Worm (Caenorhabditis elegans) whole organism, mixed stage, embryonic: ENCODE data around the gene F36H9.10.

ENCODE experiments used
- M03D4.4 ChIP-seq: sonication (generic microtip); optimal IDR thresholded peaks from 2 replicates; lab custom pipeline; 2017; ENCODE audit warnings: mild to moderate bottlenecking, missing genetic modification characterization, missing compliant biosample characterization
- bed-3 ChIP-seq: fragments of 200-800 bp; sonication (Bioruptor generic); optimal IDR thresholded peaks from 3 replicates; lab custom pipeline; 2018; ENCODE audit warnings: mild to moderate bottlenecking, missing genetic modification characterization, moderate library complexity, missing compliant biosample characterization
- blmp-1 ChIP-seq: fragments of 150-350 bp; optimal IDR thresholded peaks from 2 replicates; lab custom pipeline; 2014; ENCODE audit warnings: missing biosample characterization, missing genetic modification characterization
- ceh-39 ChIP-seq: fragments of 150-350 bp; optimal IDR thresholded peaks from 2 replicates; lab custom pipeline; 2014; ENCODE audit warnings: missing biosample characterization, missing genetic modification characterization
- ceh-43 ChIP-seq: fragments of 200-800 bp; sonication (Bioruptor generic); optimal IDR thresholded peaks from 2 replicates; lab custom pipeline; 2018; ENCODE audit warnings: mild to moderate bottlenecking, missing genetic modification characterization, moderate library complexity, missing compliant biosample characterization
- ceh-83 ChIP-seq: fragments of 200-800 bp; sonication (Bioruptor generic); optimal IDR thresholded peaks from 2 replicates; lab custom pipeline; 2018; ENCODE audit warnings: mild to moderate bottlenecking, missing genetic modification characterization, missing compliant biosample characterization
- ces-1 ChIP-seq: fragments of 150-350 bp; optimal IDR thresholded peaks from 2 replicates; lab custom pipeline; 2014; ENCODE audit warnings: missing biosample characterization, missing genetic modification reagents, missing genetic modification characterization
- cnd-1 ChIP-seq: fragments of 200-800 bp; sonication (Bioruptor generic); optimal IDR thresholded peaks from 2 replicates; lab custom pipeline; 2018; ENCODE audit warnings: mild to moderate bottlenecking, missing genetic modification characterization, missing compliant biosample characterization
- drap-1 ChIP-seq: fragments of 200-800 bp; sonication (Bioruptor generic); optimal IDR thresholded peaks from 3 replicates; lab custom pipeline; 2018; ENCODE audit warnings: mild to moderate bottlenecking, missing genetic modification characterization, missing compliant biosample characterization
- elt-1 ChIP-seq: sonication (generic microtip); optimal IDR thresholded peaks from 2 replicates; lab custom pipeline; 2017; ENCODE audit warnings: missing genetic modification characterization, mild to moderate bottlenecking, missing compliant biosample characterization, antibody characterized with exemption, moderate library complexity, borderline replicate concordance; ENCODE audit not compliant: insufficient read depth
- elt-3 ChIP-seq: fragments of 150-350 bp; optimal IDR thresholded peaks from 2 replicates; lab custom pipeline; 2014; ENCODE audit warnings: missing biosample characterization, missing genetic modification characterization
- flh-1 ChIP-seq: fragments of 200-800 bp; sonication (Bioruptor generic); optimal IDR thresholded peaks from 2 replicates; lab custom pipeline; 2018; ENCODE audit warnings: mild to moderate bottlenecking, missing genetic modification characterization, moderate library complexity, missing compliant biosample characterization
- ham-2 ChIP-seq: fragments of 200-800 bp; sonication (Bioruptor generic); optimal IDR thresholded peaks from 2 replicates; lab custom pipeline; 2018; ENCODE audit warnings: mild to moderate bottlenecking, missing genetic modification characterization, missing compliant biosample characterization
- hlh-1 ChIP-seq: fragments of 150-350 bp; optimal IDR thresholded peaks from 2 replicates; lab custom pipeline; 2014; ENCODE audit warnings: missing biosample characterization, missing genetic modification reagents, missing genetic modification characterization
- lin-13 ChIP-seq: fragments of 150-350 bp; optimal IDR thresholded peaks from 2 replicates; lab custom pipeline; 2014; ENCODE audit warnings: missing biosample characterization, missing genetic modification characterization
- lin-32 ChIP-seq: fragments of 200-800 bp; sonication (Bioruptor generic); optimal IDR thresholded peaks from 2 replicates; lab custom pipeline; 2018; ENCODE audit warnings: mild to moderate bottlenecking, missing genetic modification characterization, missing compliant biosample characterization
- lsy-2 ChIP-seq: fragments of 150-350 bp; optimal IDR thresholded peaks from 2 replicates; lab custom pipeline; 2014; ENCODE audit warnings: missing biosample characterization, missing genetic modification characterization
- mab-5 ChIP-seq: fragments of 150-350 bp; optimal IDR thresholded peaks from 2 replicates; lab custom pipeline; 2014; ENCODE audit warnings: missing biosample characterization, missing genetic modification characterization
- mls-2 ChIP-seq: sonication (generic microtip); optimal IDR thresholded peaks from 2 replicates; lab custom pipeline; 2016; ENCODE audit warnings: mild to moderate bottlenecking, missing genetic modification characterization, moderate library complexity, missing compliant biosample characterization
- nhr-12 ChIP-seq: fragments of 150-350 bp; optimal IDR thresholded peaks from 2 replicates; lab custom pipeline; 2014; ENCODE audit warnings: missing biosample characterization, missing genetic modification characterization
- nhr-2 ChIP-seq: fragments of 150-350 bp; optimal IDR thresholded peaks from 2 replicates; lab custom pipeline; 2014; ENCODE audit warnings: missing biosample characterization, missing genetic modification characterization
- nhr-237 ChIP-seq: fragments of 150-350 bp; optimal IDR thresholded peaks from 2 replicates; lab custom pipeline; 2014; ENCODE audit warnings: missing biosample characterization, missing genetic modification characterization
- nhr-28 ChIP-seq: fragments of 150-350 bp; optimal IDR thresholded peaks from 2 replicates; lab custom pipeline; 2014; ENCODE audit warnings: missing biosample characterization, missing genetic modification characterization
- nhr-76 ChIP-seq: sonication (generic microtip); optimal IDR thresholded peaks from 2 replicates; lab custom pipeline; 2017; ENCODE audit warnings: missing biosample characterization, missing genetic modification characterization
- pha-4 ChIP-seq: fragments of 150-350 bp; optimal IDR thresholded peaks from 2 replicates; lab custom pipeline; 2018; ENCODE audit warnings: missing biosample characterization, missing genetic modification reagents, missing genetic modification characterization
- snpc-4 ChIP-seq: fragments of 150-350 bp; optimal IDR thresholded peaks from 2 replicates; lab custom pipeline; 2014; ENCODE audit warnings: missing biosample characterization, missing genetic modification characterization
- sptf-1 ChIP-seq: sonication (generic microtip); optimal IDR thresholded peaks from 2 replicates; lab custom pipeline; 2017; ENCODE audit warnings: mild to moderate bottlenecking, missing genetic modification characterization, moderate library complexity, missing compliant biosample characterization
- tbx-8 ChIP-seq: fragments of 200-800 bp; sonication (Bioruptor generic); optimal IDR thresholded peaks from 2 replicates; lab custom pipeline; 2018; ENCODE audit warnings: mild to moderate bottlenecking, missing genetic modification characterization, moderate library complexity, missing compliant biosample characterization
- unc-120 ChIP-seq: sonication (generic microtip); optimal IDR thresholded peaks from 2 replicates; lab custom pipeline; 2017; ENCODE audit warnings: missing genetic modification characterization, missing compliant biosample characterization; ENCODE audit not compliant: poor library complexity, severe bottlenecking
- unc-62 ChIP-seq: fragments of 150-350 bp; optimal IDR thresholded peaks from 2 replicates; lab custom pipeline; 2014; ENCODE audit warnings: missing biosample characterization, missing genetic modification reagents, missing genetic modification characterization
- zip-8 ChIP-seq: fragments of 150-350 bp; optimal IDR thresholded peaks from 2 replicates; lab custom pipeline; 2014; ENCODE audit warnings: missing biosample characterization, missing genetic modification characterization
- ztf-11 ChIP-seq: fragments of 150-350 bp; optimal IDR thresholded peaks from 2 replicates; lab custom pipeline; 2014; ENCODE audit warnings: missing biosample characterization, missing genetic modification characterization

Gene F36H9.10

DNA sequence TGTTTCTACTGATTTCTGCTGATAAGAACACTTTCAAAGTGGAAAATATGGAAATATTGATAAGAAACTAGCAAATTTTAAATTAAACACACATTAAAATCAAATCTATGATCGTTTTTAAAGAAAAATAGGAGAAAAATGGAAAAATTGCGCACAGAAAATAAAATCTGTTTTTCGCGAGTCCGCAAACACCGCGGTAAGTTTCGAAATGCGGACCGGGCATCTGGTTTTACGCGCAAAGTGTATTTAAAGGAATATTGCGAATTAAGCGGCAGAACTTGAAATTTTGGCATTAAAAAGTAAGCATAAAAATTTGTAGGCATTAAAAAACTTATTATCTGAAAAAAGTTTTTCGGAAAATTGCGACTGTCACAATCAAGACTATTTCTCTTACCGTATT is 24.9 kb upstream of the F36H9.10 start:
- TF ChIP-seq M03D4.4 (tag; lab: Kevin White, UChicago) (no peak), nhr-28 (tag; lab: Kevin White, UChicago) (no peak), lin-32 (GFP tag; lab: Kevin White, UChicago) (no peak), nhr-76 (tag; lab: Kevin White, UChicago) (no peak), bed-3 (GFP tag; lab: Kevin White, UChicago) (no peak), sptf-1 (tag; lab: Kevin White, UChicago) (no peak), cnd-1 (tag; lab: Kevin White, UChicago) (no peak), mab-5 (tag; lab: Kevin White, UChicago) (no peak), mls-2 (tag; lab: Kevin White, UChicago) (no peak), lsy-2 (tag; lab: Kevin White, UChicago) (no peak), zip-8 (tag; lab: Kevin White, UChicago) (no peak), ces-1 (GFP tag; lab: Kevin White, UChicago) (no peak), drap-1 (no peak), ztf-11 (tag; lab: Kevin White, UChicago) (no peak), nhr-2 (tag; lab: Kevin White, UChicago) (no peak), snpc-4 (tag; lab: Kevin White, UChicago) (no peak), pha-4 (tag; lab: Kevin White, UChicago) (no peak)

DNA sequence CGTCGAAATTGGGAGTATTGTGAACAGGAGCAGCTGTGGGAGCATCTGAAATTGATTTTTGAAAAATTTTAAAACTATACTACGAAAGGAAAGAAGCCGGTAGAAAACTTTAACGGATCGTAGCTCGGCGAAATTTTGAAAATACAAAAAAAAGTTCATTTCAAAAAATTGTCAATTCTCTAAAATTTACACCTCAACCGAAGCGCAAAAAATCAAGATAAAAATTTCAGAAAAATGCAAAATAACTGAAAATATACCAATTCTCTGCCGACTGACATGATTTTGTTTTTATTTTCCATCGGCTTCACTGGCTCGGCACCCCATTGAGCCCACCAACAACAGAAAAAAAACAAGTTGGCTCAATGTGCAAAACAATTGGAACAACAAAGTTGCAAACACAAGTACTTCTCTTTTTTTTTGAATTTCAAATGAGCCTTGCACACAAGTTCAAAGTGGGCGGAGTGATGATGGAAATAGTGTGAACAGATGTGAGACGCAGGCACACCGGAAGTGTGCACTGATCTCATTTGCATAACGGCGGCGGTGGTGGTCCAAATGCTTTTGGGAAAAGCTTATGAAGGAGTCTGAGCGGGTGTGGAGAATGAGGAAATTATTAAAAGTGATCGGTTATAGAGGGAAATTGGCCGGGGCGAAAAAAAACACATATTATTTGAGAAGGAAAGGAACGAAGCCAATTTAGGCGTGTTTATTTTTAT is 23.0 kb upstream of the F36H9.10 start, which contains the start of gene F36H9.7:
Gene F36H9.7, minus strand, starts transcription at position 51 of the 716 bp plus-strand sequence.
- no peak for TF ChIP-seq unc-120 (tag; lab: Kevin White, UChicago)
- peak; percentile 78 for TF ChIP-seq ces-1 (GFP tag; lab: Kevin White, UChicago)
- TF ChIP-seq, all 35 proteins: peak for 1

DNA sequence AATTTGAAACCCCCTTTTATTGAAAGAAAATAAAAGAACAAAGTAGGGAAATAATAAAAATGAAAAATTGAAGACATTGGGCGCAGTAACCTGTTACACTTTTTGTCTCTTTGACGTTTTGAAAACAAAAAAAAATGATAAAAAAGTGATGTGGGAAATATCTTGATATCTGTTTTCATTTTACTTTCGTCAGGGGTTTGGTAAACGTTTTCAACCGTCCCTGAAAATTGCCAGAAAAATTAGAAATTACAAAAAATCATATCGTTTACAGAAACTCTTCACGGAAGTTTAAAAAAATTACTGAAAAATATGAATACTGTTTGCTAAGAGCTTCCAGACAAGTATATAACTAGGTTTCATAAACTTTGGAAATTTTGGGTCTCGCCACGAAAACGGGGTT is 18.9 kb upstream of the F36H9.10 start, which contains the start of gene F36H9.4:
Gene F36H9.4, minus strand, starts transcription at position 101 of the 400 bp plus-strand sequence.
- no peak for TF ChIP-seq hlh-1
- TF ChIP-seq nhr-12 (tag; lab: Kevin White, UChicago) = no peak
- no peak for TF ChIP-seq nhr-28 (tag; lab: Kevin White, UChicago)
- no peak for TF ChIP-seq blmp-1 (tag; lab: Kevin White, UChicago)
- TF ChIP-seq lin-13 (tag; lab: Kevin White, UChicago) = no peak
- TF ChIP-seq sptf-1 (tag; lab: Kevin White, UChicago) = no peak
- TF ChIP-seq mab-5 (tag; lab: Kevin White, UChicago) = no peak
- TF ChIP-seq mls-2 (tag; lab: Kevin White, UChicago) = no peak
- no peak for TF ChIP-seq ces-1 (GFP tag; lab: Kevin White, UChicago)
- TF ChIP-seq unc-120 (tag; lab: Kevin White, UChicago) = no peak
- no peak for TF ChIP-seq unc-62 (GFP tag; lab: Kevin White, UChicago)
- no peak for TF ChIP-seq flh-1 (GFP tag; lab: Kevin White, UChicago)
- no peak for TF ChIP-seq ztf-11 (tag; lab: Kevin White, UChicago)
- no peak for TF ChIP-seq M03D4.4 (tag; lab: Kevin White, UChicago)
- no peak for TF ChIP-seq nhr-2 (tag; lab: Kevin White, UChicago)
- TF ChIP-seq cnd-1 (tag; lab: Kevin White, UChicago) = no peak
- TF ChIP-seq bed-3 (GFP tag; lab: Kevin White, UChicago) = no peak
- TF ChIP-seq nhr-76 (tag; lab: Kevin White, UChicago) = no peak
- TF ChIP-seq ceh-83 (GFP tag; lab: Kevin White, UChicago) = no peak
- TF ChIP-seq, all 35 proteins: peak for 0

DNA sequence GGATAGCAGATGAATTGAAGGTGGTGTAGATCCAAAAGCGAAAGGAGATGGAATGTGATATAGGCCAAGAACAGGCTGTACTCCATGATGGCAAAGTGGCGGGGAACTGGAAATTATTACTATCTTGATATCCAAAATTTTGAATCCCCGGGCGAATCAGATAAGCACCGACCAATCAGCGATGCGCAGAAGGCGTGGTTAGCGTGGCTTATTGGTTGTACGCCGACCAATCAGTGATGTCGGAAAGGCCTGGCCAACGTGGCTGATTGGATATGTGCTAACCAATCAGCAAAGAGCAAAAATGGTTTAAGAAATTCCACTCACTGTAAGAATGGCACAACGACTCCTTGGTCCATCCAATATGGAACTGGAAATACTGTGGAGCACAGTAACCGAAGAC is 18.0 kb upstream of the F36H9.10 start:
- TF ChIP-seq nhr-237 (tag; lab: Kevin White, UChicago) = no peak
- no peak for TF ChIP-seq elt-3
- no peak for TF ChIP-seq ceh-83 (GFP tag; lab: Kevin White, UChicago)
- no peak for TF ChIP-seq ceh-39 (tag; lab: Kevin White, UChicago)
- TF ChIP-seq tbx-8 (GFP tag; lab: Kevin White, UChicago) = no peak
- TF ChIP-seq ceh-43 (GFP tag; lab: Kevin White, UChicago) = no peak
- no peak for TF ChIP-seq unc-62 (GFP tag; lab: Kevin White, UChicago)
- no peak for TF ChIP-seq bed-3 (GFP tag; lab: Kevin White, UChicago)
- TF ChIP-seq zip-8 (tag; lab: Kevin White, UChicago) = no peak
- no peak for TF ChIP-seq lin-32 (GFP tag; lab: Kevin White, UChicago)
- no peak for TF ChIP-seq ham-2
- no peak for TF ChIP-seq hlh-1
- no peak for TF ChIP-seq blmp-1 (tag; lab: Kevin White, UChicago)
- TF ChIP-seq M03D4.4 (tag; lab: Kevin White, UChicago) = no peak
- TF ChIP-seq cnd-1 (tag; lab: Kevin White, UChicago) = no peak
- TF ChIP-seq elt-1 (tag; lab: Kevin White, UChicago) = no peak
